Fruit fly (Drosophila melanogaster): ENCODE results near the gene beat-VII.

The beat-VII gene

dm6 chr3R:26681947-26682346 lies at the start of gene beat-VII:
beat-VII (minus strand) TSS chr3R:26681966.
- TF ChIP-seq insv (optimal IDR thresholded peaks at IDR 0.05) = no peak
- TF ChIP-seq Sin3A (optimal IDR thresholded peaks at IDR 0.05) = no peak
- no peak for TF ChIP-seq h (optimal IDR thresholded peaks at IDR 0.05)
- TF ChIP-seq ttk (optimal IDR thresholded peaks at IDR 0.05) = no peak
- no peak for TF ChIP-seq Myc (optimal IDR thresholded peaks at IDR 0.05)
- TF ChIP-seq psq (optimal IDR thresholded peaks at IDR 0.05) = no peak

dm6 chr3R:26728427-26728826 lies 46.7 kb upstream of the beat-VII start, which contains the start of gene CG14245:
CG14245 (plus strand) TSS chr3R:26728727.
- TF ChIP-seq insv (optimal IDR thresholded peaks at IDR 0.05) (no peak), Sin3A (optimal IDR thresholded peaks at IDR 0.05) (no peak), psq (optimal IDR thresholded peaks at IDR 0.05) (no peak), Myc (optimal IDR thresholded peaks at IDR 0.05) (no peak), h (optimal IDR thresholded peaks at IDR 0.05) (no peak), ttk (optimal IDR thresholded peaks at IDR 0.05) (no peak)

- TF ChIP-seq psq (optimal IDR thresholded peaks at IDR 0.05) = no peak
- TF ChIP-seq Sin3A (optimal IDR thresholded peaks at IDR 0.05) = no peak
- TF ChIP-seq Myc (optimal IDR thresholded peaks at IDR 0.05) = no peak
- TF ChIP-seq insv (optimal IDR thresholded peaks at IDR 0.05) = no peak
- TF ChIP-seq h (optimal IDR thresholded peaks at IDR 0.05) = no peak
- no peak for TF ChIP-seq ttk (optimal IDR thresholded peaks at IDR 0.05)
Observed at dm6 chr3R:26727014-26727413, 45.2 kb upstream of the beat-VII start, which contains the start of gene CG14246. CG14246 (plus strand) TSS chr3R:26727314.

dm6 chr3R:26725833-26726232 lies 44.1 kb upstream of the beat-VII start, which contains the start of gene CG14244:
CG14244 (plus strand) TSS chr3R:26726133.
- TF ChIP-seq Myc (optimal IDR thresholded peaks at IDR 0.05) = no peak
- no peak for TF ChIP-seq psq (optimal IDR thresholded peaks at IDR 0.05)
- TF ChIP-seq insv (optimal IDR thresholded peaks at IDR 0.05) = no peak
- TF ChIP-seq ttk (optimal IDR thresholded peaks at IDR 0.05) = no peak
- TF ChIP-seq h (optimal IDR thresholded peaks at IDR 0.05) = no peak
- no peak for TF ChIP-seq Sin3A (optimal IDR thresholded peaks at IDR 0.05)

dm6 chr3R:26724977-26725612 lies 43.3 kb upstream of the beat-VII start, which contains the start of gene CG6420:
CG6420 (minus strand) TSS chr3R:26725216.
- no peak for TF ChIP-seq Myc (optimal IDR thresholded peaks at IDR 0.05)
- TF ChIP-seq Sin3A (optimal IDR thresholded peaks at IDR 0.05) = no peak
- no peak for TF ChIP-seq insv (optimal IDR thresholded peaks at IDR 0.05)

- TF ChIP-seq psq (optimal IDR thresholded peaks at IDR 0.05) = no peak
- TF ChIP-seq h (optimal IDR thresholded peaks at IDR 0.05) = no peak
- no peak for TF ChIP-seq Sin3A (optimal IDR thresholded peaks at IDR 0.05)
- no peak for TF ChIP-seq ttk (optimal IDR thresholded peaks at IDR 0.05)
- TF ChIP-seq Myc (optimal IDR thresholded peaks at IDR 0.05) = no peak
- TF ChIP-seq insv (optimal IDR thresholded peaks at IDR 0.05) = no peak
Observed at dm6 chr3R:26717864-26718263, 36.1 kb upstream of the beat-VII start, which contains the start of gene Yif1. Yif1 (plus strand) TSS chr3R:26717871.

dm6 chr3R:26717295-26717694 lies 35.5 kb upstream of the beat-VII start, which contains the start of gene CG6425:
CG6425 (minus strand) TSS chr3R:26717389.
- TF ChIP-seq ttk (optimal IDR thresholded peaks at IDR 0.05) (no peak), Sin3A (optimal IDR thresholded peaks at IDR 0.05) (no peak), h (optimal IDR thresholded peaks at IDR 0.05) (no peak), psq (optimal IDR thresholded peaks at IDR 0.05) (no peak), Myc (optimal IDR thresholded peaks at IDR 0.05) (no peak), insv (optimal IDR thresholded peaks at IDR 0.05) (no peak)

- TF ChIP-seq Myc (optimal IDR thresholded peaks at IDR 0.05) = no peak
- TF ChIP-seq h (optimal IDR thresholded peaks at IDR 0.05) = no peak
- TF ChIP-seq Sin3A (optimal IDR thresholded peaks at IDR 0.05) = no peak
- TF ChIP-seq insv (optimal IDR thresholded peaks at IDR 0.05) = no peak
- TF ChIP-seq psq (optimal IDR thresholded peaks at IDR 0.05) = no peak
- TF ChIP-seq ttk (optimal IDR thresholded peaks at IDR 0.05) = no peak
Observed at dm6 chr3R:26714109-26714576, 32.4 kb upstream of the beat-VII start, which contains the start of gene amon. amon (minus strand) TSS chr3R:26714159.

- no peak for TF ChIP-seq h (optimal IDR thresholded peaks at IDR 0.05)
- no peak for TF ChIP-seq psq (optimal IDR thresholded peaks at IDR 0.05)
- no peak for TF ChIP-seq insv (optimal IDR thresholded peaks at IDR 0.05)
- no peak for TF ChIP-seq Sin3A (optimal IDR thresholded peaks at IDR 0.05)
- no peak for TF ChIP-seq ttk (optimal IDR thresholded peaks at IDR 0.05)
- no peak for TF ChIP-seq Myc (optimal IDR thresholded peaks at IDR 0.05)
Observed at dm6 chr3R:26704310-26704709, 22.5 kb upstream of the beat-VII start.

dm6 chr3R:26700125-26700524 lies 18.4 kb upstream of the beat-VII start:
- TF ChIP-seq Myc (optimal IDR thresholded peaks at IDR 0.05) (no peak), ttk (optimal IDR thresholded peaks at IDR 0.05) (no peak), insv (optimal IDR thresholded peaks at IDR 0.05) (no peak), Sin3A (optimal IDR thresholded peaks at IDR 0.05) (no peak), h (optimal IDR thresholded peaks at IDR 0.05) (no peak), psq (optimal IDR thresholded peaks at IDR 0.05) (no peak)

dm6 chr3R:26693490-26693889 lies 11.7 kb upstream of the beat-VII start, which contains the start of gene TwdlQ:
TwdlQ (minus strand) TSS chr3R:26693590.
- TF ChIP-seq psq (optimal IDR thresholded peaks at IDR 0.05) = no peak
- no peak for TF ChIP-seq h (optimal IDR thresholded peaks at IDR 0.05)
- no peak for TF ChIP-seq insv (optimal IDR thresholded peaks at IDR 0.05)

- TF ChIP-seq psq (optimal IDR thresholded peaks at IDR 0.05) = no peak
Observed at dm6 chr3R:26690197-26690596, 8.4 kb upstream of the beat-VII start.
